Fruit fly (Drosophila melanogaster) whole organism, embryonic: ENCODE measurements around the gene Os-C.

ENCODE experiments used
- B-H1 ChIP-seq: fragments of 200-800 bp; sonication (Bioruptor generic); IDR thresholded peaks from 3 replicates; pipeline ENCODE4 v1.3.6; 2022; ENCODE audit warnings: missing biosample characterization, missing genetic modification characterization
- CG10147 ChIP-seq: fragments of 200-800 bp; sonication (Bioruptor generic); optimal IDR thresholded peaks from 2 replicates; lab custom pipeline; 2019; ENCODE audit warnings: missing biosample characterization, mild to moderate bottlenecking, missing genetic modification characterization, moderate library complexity
- CG12104 ChIP-seq: fragments of 200-800 bp; sonication (Bioruptor generic); optimal IDR thresholded peaks from 3 replicates; lab custom pipeline; 2016; ENCODE audit warnings: missing biosample characterization, missing genetic modification characterization
- CG14050 ChIP-seq: fragments of 200-800 bp; sonication (Bioruptor generic); IDR thresholded peaks from 3 replicates; pipeline ENCODE4 v1.3.6; 2022; ENCODE audit warnings: missing biosample characterization, missing genetic modification characterization
- CG15073 ChIP-seq: fragments of 200-800 bp; sonication (Bioruptor generic); optimal IDR thresholded peaks from 2 replicates; lab custom pipeline; 2016; ENCODE audit warnings: missing biosample characterization, missing genetic modification characterization
- CG15479 ChIP-seq: fragments of 200-800 bp; sonication (Bioruptor generic); optimal IDR thresholded peaks from 3 replicates; lab custom pipeline; 2019; ENCODE audit warnings: missing biosample characterization, mild to moderate bottlenecking, missing genetic modification characterization, moderate library complexity
- CG17186 ChIP-seq: fragments of 200-800 bp; sonication (Bioruptor generic); optimal IDR thresholded peaks from 3 replicates; lab custom pipeline; 2017; ENCODE audit warnings: missing biosample characterization, missing genetic modification reagents, missing genetic modification characterization
- CG17612 ChIP-seq: fragments of 200-800 bp; sonication (Bioruptor generic); IDR thresholded peaks from 2 replicates; pipeline ENCODE4 v1.3.6; 2022; ENCODE audit warnings: missing biosample characterization, missing genetic modification characterization
- CG17829 ChIP-seq: fragments of 200-800 bp; optimal IDR thresholded peaks from 2 replicates; lab custom pipeline; 2019; ENCODE audit warnings: missing biosample characterization, mild to moderate bottlenecking, missing genetic modification characterization, moderate library complexity
- CG17912 ChIP-seq: fragments of 200-800 bp; sonication (Bioruptor generic); optimal IDR thresholded peaks from 2 replicates; lab custom pipeline; 2018; ENCODE audit warnings: missing biosample characterization, mild to moderate bottlenecking, missing genetic modification characterization
- CG18262 ChIP-seq: fragments of 200-800 bp; optimal IDR thresholded peaks from 3 replicates; lab custom pipeline; 2019; ENCODE audit warnings: missing biosample characterization, mild to moderate bottlenecking, missing genetic modification characterization, moderate library complexity
- CG3281 ChIP-seq: fragments of 200-800 bp; sonication (Bioruptor generic); optimal IDR thresholded peaks from 3 replicates; lab custom pipeline; 2017; ENCODE audit warnings: missing biosample characterization, mild to moderate bottlenecking, missing genetic modification characterization
- CG34376 ChIP-seq: fragments of 200-800 bp; sonication (Bioruptor generic); optimal IDR thresholded peaks from 2 replicates; lab custom pipeline; 2018; ENCODE audit warnings: missing biosample characterization, mild to moderate bottlenecking, missing genetic modification characterization
- CG4424 ChIP-seq: fragments of 200-800 bp; sonication (Bioruptor generic); optimal IDR thresholded peaks from 3 replicates; lab custom pipeline; 2016; ENCODE audit warnings: missing biosample characterization, missing genetic modification characterization
- CG4854 ChIP-seq: fragments of 200-800 bp; sonication (Bioruptor generic); optimal IDR thresholded peaks from 2 replicates; lab custom pipeline; 2016; ENCODE audit warnings: missing biosample characterization, missing genetic modification characterization, inconsistent platforms
- CG5180 ChIP-seq: fragments of 200-800 bp; sonication (Bioruptor generic); optimal IDR thresholded peaks from 3 replicates; lab custom pipeline; 2017; ENCODE audit warnings: missing biosample characterization, missing genetic modification characterization, mild to moderate bottlenecking, moderate library complexity, missing genetic modification reagents
- CG6765 ChIP-seq: fragments of 200-800 bp; sonication (Bioruptor generic); optimal IDR thresholded peaks from 3 replicates; lab custom pipeline; 2017; ENCODE audit warnings: missing biosample characterization, mild to moderate bottlenecking, missing genetic modification characterization
- CG6791 ChIP-seq: fragments of 200-800 bp; sonication (Bioruptor generic); IDR thresholded peaks from 3 replicates; pipeline ENCODE4 v1.3.6; 2022; ENCODE audit warnings: missing biosample characterization, missing genetic modification characterization; ENCODE audit not compliant: partially characterized antibody
- CG7556 ChIP-seq: fragments of 200-800 bp; sonication (Bioruptor generic); optimal IDR thresholded peaks from 2 replicates; lab custom pipeline; 2017; ENCODE audit warnings: missing biosample characterization, mild to moderate bottlenecking, missing genetic modification characterization
- CG8281 ChIP-seq: fragments of 200-800 bp; sonication (Bioruptor generic); optimal IDR thresholded peaks from 2 replicates; lab custom pipeline; 2018; ENCODE audit warnings: missing biosample characterization, mild to moderate bottlenecking, missing genetic modification characterization, moderate library complexity
- CG8924 ChIP-seq: fragments of 200-800 bp; optimal IDR thresholded peaks from 3 replicates; lab custom pipeline; 2019; ENCODE audit warnings: missing biosample characterization, mild to moderate bottlenecking, missing genetic modification characterization, moderate library complexity
- CG9817 ChIP-seq: fragments of 200-800 bp; sonication (Bioruptor generic); optimal IDR thresholded peaks from 2 replicates; lab custom pipeline; 2018; ENCODE audit warnings: missing biosample characterization, mild to moderate bottlenecking, missing genetic modification characterization, moderate library complexity
- CrebB ChIP-seq: fragments of 200-800 bp; sonication (Bioruptor generic); optimal IDR thresholded peaks from 3 replicates; lab custom pipeline; 2018; ENCODE audit warnings: missing biosample characterization, mild to moderate bottlenecking, missing genetic modification characterization
- D19B ChIP-seq: fragments of 200-800 bp; sonication (Bioruptor generic); optimal IDR thresholded peaks from 2 replicates; lab custom pipeline; 2017; ENCODE audit warnings: missing biosample characterization, mild to moderate bottlenecking, missing genetic modification characterization
- Doc2 ChIP-seq: fragments of 200-800 bp; sonication (Bioruptor generic); IDR thresholded peaks from 2 replicates; pipeline ENCODE4 v1.3.6; 2022; ENCODE audit warnings: missing biosample characterization, missing genetic modification characterization
- E2f1 ChIP-seq: fragments of 200-800 bp; sonication (Bioruptor generic); IDR thresholded peaks from 2 replicates; pipeline ENCODE4 v1.3.6; 2022; ENCODE audit warnings: missing biosample characterization, missing genetic modification characterization
- GATAe ChIP-seq: fragments of 200-800 bp; sonication (Bioruptor generic); conservative IDR thresholded peaks from 2 replicates; pipeline ENCODE4 v1.3.6; 2022; ENCODE audit warnings: missing biosample characterization, missing genetic modification characterization
- Hr78 ChIP-seq, 2 experiments: fragments of 200-800 bp in 1 of 2; fragments of >200 bp in 1 of 2; sonication (Bioruptor generic) in 1 of 2; optimal IDR thresholded peaks; 2 replicates each; lab custom pipeline; 2017 to 2019; ENCODE audit warnings: missing biosample characterization in 2 of 2, missing genetic modification characterization in 2 of 2, mild to moderate bottlenecking in 1 of 2, moderate library complexity in 1 of 2
- Lim3 ChIP-seq: fragments of 200-800 bp; sonication (Bioruptor generic); IDR thresholded peaks from 2 replicates; pipeline ENCODE4 v1.3.6; 2022; ENCODE audit warnings: missing biosample characterization, missing genetic modification characterization
- Mes4 ChIP-seq: fragments of 200-800 bp; sonication (Bioruptor generic); optimal IDR thresholded peaks from 2 replicates; lab custom pipeline; 2016; ENCODE audit warnings: missing biosample characterization, missing genetic modification characterization
- NC2β ChIP-seq: fragments of 200-800 bp; sonication (Bioruptor generic); optimal IDR thresholded peaks from 2 replicates; lab custom pipeline; 2016; ENCODE audit warnings: missing biosample characterization, missing genetic modification characterization
- Nf-YB ChIP-seq: fragments of 200-800 bp; sonication (Bioruptor generic); optimal IDR thresholded peaks from 3 replicates; lab custom pipeline; 2019; ENCODE audit warnings: missing biosample characterization, mild to moderate bottlenecking, missing genetic modification characterization, moderate library complexity
- Oaz ChIP-seq: fragments of 200-800 bp; sonication (Bioruptor generic); IDR thresholded peaks from 2 replicates; pipeline ENCODE4 v1.3.6; 2022; ENCODE audit warnings: missing biosample characterization, missing genetic modification characterization
- TFAM ChIP-seq: fragments of 200-800 bp; sonication (Bioruptor generic); optimal IDR thresholded peaks from 2 replicates; lab custom pipeline; 2017; ENCODE audit warnings: missing biosample characterization, missing genetic modification characterization, inconsistent platforms
- Xrp1 ChIP-seq: fragments of 200-800 bp; sonication (Bioruptor generic); IDR thresholded peaks from 2 replicates; pipeline ENCODE4 v1.3.6; 2022; ENCODE audit warnings: missing biosample characterization, missing genetic modification characterization
- cad ChIP-seq: fragments of >200 bp; optimal IDR thresholded peaks from 2 replicates; lab custom pipeline; 2017; ENCODE audit warnings: missing biosample characterization, missing genetic modification characterization
- chinmo ChIP-seq: fragments of 200-800 bp; sonication (Bioruptor generic); IDR thresholded peaks from 4 replicates; pipeline ENCODE4 v1.3.6; 2022; ENCODE audit warnings: missing biosample characterization, missing genetic modification characterization; ENCODE audit not compliant: partially characterized antibody
- crol ChIP-seq: fragments of 200-800 bp; sonication (Bioruptor generic); IDR thresholded peaks from 2 replicates; pipeline ENCODE4 v1.3.6; 2022; ENCODE audit warnings: missing biosample characterization, missing genetic modification characterization
- danr ChIP-seq: fragments of 200-800 bp; sonication (Bioruptor generic); IDR thresholded peaks from 2 replicates; pipeline ENCODE4 v1.3.6; 2022; ENCODE audit warnings: missing biosample characterization, missing genetic modification characterization
- dmrt11E ChIP-seq: fragments of 200-800 bp; sonication (Bioruptor generic); optimal IDR thresholded peaks from 3 replicates; lab custom pipeline; 2018; ENCODE audit warnings: missing biosample characterization, mild to moderate bottlenecking, missing genetic modification characterization, moderate library complexity
- dysf ChIP-seq: fragments of 200-800 bp; sonication (Bioruptor generic); IDR thresholded peaks from 3 replicates; pipeline ENCODE4 v1.3.6; 2022; ENCODE audit warnings: missing biosample characterization, missing genetic modification characterization
- emc ChIP-seq: fragments of 200-800 bp; sonication (Bioruptor generic); optimal IDR thresholded peaks from 2 replicates; lab custom pipeline; 2016; ENCODE audit warnings: missing biosample characterization, missing genetic modification characterization
- grn ChIP-seq: fragments of 200-800 bp; sonication (Bioruptor generic); optimal IDR thresholded peaks from 3 replicates; lab custom pipeline; 2017; ENCODE audit warnings: missing biosample characterization, missing genetic modification characterization
- ham ChIP-seq: fragments of 200-800 bp; sonication (Bioruptor generic); IDR thresholded peaks from 2 replicates; pipeline ENCODE4 v1.3.6; 2022; ENCODE audit warnings: missing biosample characterization, missing genetic modification characterization
- her ChIP-seq: fragments of 200-800 bp; sonication (Bioruptor generic); optimal IDR thresholded peaks from 2 replicates; lab custom pipeline; 2016; ENCODE audit warnings: missing biosample characterization, missing genetic modification characterization
- nmo ChIP-seq: fragments of 200-800 bp; sonication (Bioruptor generic); optimal IDR thresholded peaks from 2 replicates; lab custom pipeline; 2018; ENCODE audit warnings: missing biosample characterization, mild to moderate bottlenecking, missing genetic modification characterization, moderate library complexity
- repo ChIP-seq: fragments of 200-800 bp; sonication (Bioruptor generic); optimal IDR thresholded peaks from 2 replicates; lab custom pipeline; 2016; ENCODE audit warnings: missing biosample characterization, missing genetic modification characterization
- sd ChIP-seq: fragments of 200-800 bp; sonication (Bioruptor generic); optimal IDR thresholded peaks from 3 replicates; lab custom pipeline; 2018; ENCODE audit warnings: missing biosample characterization, mild to moderate bottlenecking, missing genetic modification characterization, moderate library complexity
- sens-2 ChIP-seq: fragments of 200-800 bp; sonication (Bioruptor generic); IDR thresholded peaks from 2 replicates; pipeline ENCODE4 v1.3.6; 2022; ENCODE audit warnings: missing biosample characterization, missing genetic modification characterization
- tin ChIP-seq: fragments of 200-800 bp; sonication (Bioruptor generic); optimal IDR thresholded peaks from 3 replicates; lab custom pipeline; 2016; ENCODE audit warnings: missing biosample characterization, missing genetic modification characterization

The Os-C gene

dm6 chr3R:7964751-7965319 lies 13.9 kb upstream of the Os-C start (continued):
- TF ChIP-seq emc, result no peak
- no peak for TF ChIP-seq CG18262
- no peak for TF ChIP-seq CG3281 (GFP tag; lab: Kevin White, UChicago)
- TF ChIP-seq Lim3 (GFP tag; lab: Robert Waterston, UW), result no peak
- no peak for TF ChIP-seq repo (GFP tag; lab: Kevin White, UChicago)
- TF ChIP-seq Doc2 (GFP tag; lab: Robert Waterston, UW), result no peak
- no peak for TF ChIP-seq Nf-YB (GFP tag; lab: Kevin White, UChicago)
- TF ChIP-seq CG12104 (GFP tag; lab: Kevin White, UChicago), result no peak
- peak; percentile 69 for TF ChIP-seq grn (GFP tag; lab: Kevin White, UChicago)
- no peak for TF ChIP-seq CG9817 (tag; lab: Kevin White, UChicago)
- TF ChIP-seq sd, result no peak
- no peak for TF ChIP-seq dysf (GFP tag; lab: Robert Waterston, UW)
- TF ChIP-seq D19B (GFP tag; lab: Kevin White, UChicago), result peak; percentile 95
- no peak for TF ChIP-seq CG15073 (GFP tag; lab: Kevin White, UChicago)
- TF ChIP-seq CrebB, result no peak
- TF ChIP-seq B-H1 (GFP tag; lab: Robert Waterston, UW), result no peak
- no peak for TF ChIP-seq CG8924
- TF ChIP-seq her, result no peak
- no peak for TF ChIP-seq CG17186 (GFP tag; lab: Kevin White, UChicago)
- no peak for TF ChIP-seq Xrp1 (GFP tag; lab: Robert Waterston, UW)
- no peak for TF ChIP-seq cad (GFP tag; lab: Kevin White, UChicago)
- no peak for TF ChIP-seq Oaz (GFP tag; lab: Robert Waterston, UW)
- no peak for TF ChIP-seq CG17612 (GFP tag; lab: Robert Waterston, UW)
- TF ChIP-seq Mes4 (GFP tag; lab: Kevin White, UChicago), result no peak
- no peak for TF ChIP-seq E2f1 (GFP tag; lab: Robert Waterston, UW)
- no peak for TF ChIP-seq tin (GFP tag; lab: Kevin White, UChicago)
- no peak for TF ChIP-seq Hr78 (GFP tag; optimal IDR thresholded peaks at IDR 0.05; lab: Kevin White, UChicago)
- no peak for TF ChIP-seq CG7556 (GFP tag; lab: Kevin White, UChicago)
- TF ChIP-seq CG8281 (tag; lab: Kevin White, UChicago), result peak; percentile 90
- no peak for TF ChIP-seq CG6765 (GFP tag; lab: Kevin White, UChicago)
- no peak for TF ChIP-seq CG17829 (tag; lab: Kevin White, UChicago)
- TF ChIP-seq danr (GFP tag; lab: Robert Waterston, UW), result no peak
- no peak for TF ChIP-seq nmo
- TF ChIP-seq CG6791 (GFP tag; lab: Robert Waterston, UW), result no peak
- no peak for TF ChIP-seq CG4424
- no peak for TF ChIP-seq TFAM (GFP tag; lab: Kevin White, UChicago)
- TF ChIP-seq CG17912 (GFP tag; lab: Kevin White, UChicago), result no peak
- no peak for TF ChIP-seq NC2β (GFP tag; lab: Kevin White, UChicago)
- no peak for TF ChIP-seq CG4854
- peak; percentile 63 for TF ChIP-seq GATAe
- no peak for TF ChIP-seq CG14050
- peak; percentile 63; the same call in 1 of the 2 replicates for TF ChIP-seq crol (GFP tag; lab: Robert Waterston, UW)
- TF ChIP-seq CG10147 (GFP tag; lab: Kevin White, UChicago), result no peak
- peak; percentile 8 for TF ChIP-seq CG34376
- TF ChIP-seq ham (GFP tag; lab: Robert Waterston, UW), result no peak
- no peak for TF ChIP-seq dmrt11E (tag; lab: Kevin White, UChicago)
- TF ChIP-seq CG5180 (GFP tag; lab: Kevin White, UChicago), result peak; percentile 60
- peak; percentile 62 for TF ChIP-seq CG15479 (GFP tag; lab: Kevin White, UChicago)
- peak; percentile 67; the same call in 1 of the 4 replicates for TF ChIP-seq chinmo (GFP tag; lab: Robert Waterston, UW)
- TF ChIP-seq sens-2, result no peak
